Worm (Caenorhabditis elegans) whole organism, L4/young adult: ENCODE results near the gene ccdc-47.

Source experiments
- W03F9.2 ChIP-seq: fragments of 150-350 bp; optimal IDR thresholded peaks from 2 replicates; lab custom pipeline; 2014; ENCODE audit warnings: missing biosample characterization, missing genetic modification characterization
- dao-5 ChIP-seq: sonication (generic microtip); optimal IDR thresholded peaks from 2 replicates; lab custom pipeline; 2016; ENCODE audit warnings: missing genotype, missing genetic modification characterization, moderate library complexity, missing compliant biosample characterization
- him-1 ChIP-seq: sonication (generic microtip); optimal IDR thresholded peaks from 2 replicates; lab custom pipeline; 2016; ENCODE audit warnings: missing genotype, missing genetic modification reagents, missing genetic modification characterization, missing compliant biosample characterization

Gene ccdc-47

DNA sequence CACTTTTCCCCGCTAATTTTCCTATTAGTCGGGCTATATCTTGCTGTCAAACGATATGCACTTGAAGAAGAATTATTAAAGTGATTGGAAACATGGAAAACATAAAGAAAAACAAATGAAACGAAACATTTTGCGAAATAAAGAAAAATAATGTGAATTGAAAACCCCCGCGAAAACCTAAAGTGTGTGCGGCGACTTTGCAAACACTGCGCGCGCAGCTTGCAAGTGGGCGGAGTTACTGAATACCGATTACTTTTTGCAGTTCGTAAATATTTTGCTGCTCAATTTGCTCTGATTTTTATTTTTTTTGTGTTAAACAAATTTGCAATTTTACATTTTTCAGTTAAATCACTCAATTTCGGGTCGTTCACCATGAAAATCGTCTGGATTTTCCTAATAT lies at the start of gene ccdc-47:
ccdc-47 (plus strand) TSS at position 344 of the 400 bp plus-strand sequence.
- TF ChIP-seq him-1 (tag; lab: Kevin White, UChicago), result no peak
- no peak for TF ChIP-seq dao-5 (tag; lab: Kevin White, UChicago)
- TF ChIP-seq W03F9.2 (tag; lab: Kevin White, UChicago), result peak; percentile 85

DNA sequence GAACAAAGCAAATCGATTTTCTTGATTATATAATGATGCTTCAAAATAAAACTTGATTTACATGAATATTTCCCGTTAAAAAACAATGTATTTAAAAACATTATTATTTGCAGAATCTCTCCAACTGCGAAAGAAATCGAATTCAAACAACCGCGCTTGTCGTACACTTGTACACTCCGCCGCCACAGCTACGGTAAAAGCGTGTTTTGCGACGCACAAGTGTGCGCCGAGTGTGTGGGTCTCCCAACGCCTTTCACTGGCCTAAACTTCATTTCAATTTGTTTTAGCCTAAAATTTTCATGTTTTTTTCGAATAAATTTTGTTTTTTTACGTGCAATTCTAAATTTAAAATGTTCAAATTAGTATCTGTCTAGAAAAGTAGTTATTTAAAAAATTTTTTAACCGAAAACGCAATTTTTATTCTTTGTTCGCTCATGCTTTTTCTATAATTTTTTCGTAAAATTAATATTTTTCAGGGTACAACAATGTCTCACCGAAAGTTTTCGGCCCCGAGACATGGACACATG lies 49.3 kb upstream of the ccdc-47 start, which contains the start of gene rpl-3:
rpl-3 (plus strand) TSS at position 477 of the 527 bp plus-strand sequence.
- TF ChIP-seq him-1 (tag; lab: Kevin White, UChicago) (peak; percentile 100), dao-5 (tag; lab: Kevin White, UChicago) (peak; percentile 95), W03F9.2 (tag; lab: Kevin White, UChicago) (peak; percentile 99)

DNA sequence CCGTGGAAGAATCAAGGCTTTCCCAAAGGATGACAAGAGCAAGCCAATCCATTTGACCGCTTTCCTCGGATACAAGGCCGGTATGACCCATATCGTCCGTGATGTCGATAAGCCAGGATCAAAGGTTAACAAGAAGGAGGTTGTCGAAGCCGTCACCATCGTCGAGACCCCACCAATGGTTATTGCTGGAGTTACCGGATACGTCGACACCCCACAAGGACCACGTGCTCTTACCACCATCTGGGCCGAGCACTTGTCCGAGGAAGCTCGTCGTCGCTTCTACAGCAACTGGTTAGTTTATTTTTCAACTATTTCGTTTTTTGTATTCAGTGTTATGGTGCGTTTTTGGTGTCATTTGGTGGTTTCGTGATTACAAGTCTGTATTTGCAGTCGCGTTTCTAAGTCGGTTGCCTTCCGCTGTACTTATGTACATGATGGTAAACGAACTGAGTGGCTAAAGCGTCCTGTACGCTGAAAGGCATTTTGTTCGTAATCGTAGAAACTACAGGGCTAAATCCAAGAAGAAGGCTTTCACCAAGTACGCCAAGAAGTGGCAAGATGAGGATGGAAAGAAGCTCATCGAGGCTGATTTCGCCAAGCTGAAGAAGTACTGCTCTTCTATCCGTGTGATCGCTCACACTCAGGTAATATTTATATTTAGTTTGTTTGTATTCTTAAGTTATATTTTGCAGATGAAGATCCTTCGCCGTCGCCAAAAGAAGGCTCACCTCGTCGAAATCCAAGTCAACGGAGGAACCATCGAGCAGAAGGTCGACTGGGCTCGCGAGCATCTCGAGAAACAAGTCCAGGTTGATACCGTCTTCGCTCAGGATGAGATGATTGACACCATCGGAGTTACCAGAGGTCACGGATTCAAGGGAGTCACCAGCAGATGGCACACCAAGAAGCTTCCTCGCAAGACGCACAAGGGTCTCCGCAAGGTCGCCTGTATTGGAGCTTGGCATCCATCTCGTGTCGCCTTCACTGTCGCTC lies 48.5 kb upstream of the ccdc-47 start:
- no peak for TF ChIP-seq him-1 (tag; lab: Kevin White, UChicago)
- TF ChIP-seq W03F9.2 (tag; lab: Kevin White, UChicago), result no peak
- no peak for TF ChIP-seq dao-5 (tag; lab: Kevin White, UChicago)

DNA sequence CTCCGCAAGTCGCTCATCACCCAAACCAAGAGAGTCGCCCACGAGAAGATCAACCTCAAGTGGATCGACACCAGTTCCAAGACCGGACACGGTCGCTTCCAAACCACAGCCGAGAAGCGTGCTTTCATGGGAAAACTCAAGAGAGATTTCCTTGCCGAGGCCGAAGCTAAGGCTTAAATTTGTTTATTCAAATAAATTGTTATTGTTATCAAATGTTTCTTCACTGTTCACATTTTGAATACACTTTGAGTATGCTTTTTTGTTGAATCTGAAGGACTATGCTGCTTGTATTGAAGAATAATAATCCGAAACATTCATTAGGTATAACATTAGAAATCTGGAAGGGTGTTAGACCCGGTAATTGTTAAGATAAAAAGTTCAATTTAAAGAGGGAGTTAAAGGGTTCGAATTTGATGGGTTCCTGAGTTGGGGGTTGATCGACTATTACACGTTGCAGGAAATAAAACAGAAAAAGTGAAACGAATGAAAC lies 47.4 kb upstream of the ccdc-47 start:
- TF ChIP-seq him-1 (tag; lab: Kevin White, UChicago), result no peak
- TF ChIP-seq W03F9.2 (tag; lab: Kevin White, UChicago), result peak; percentile 66
- TF ChIP-seq dao-5 (tag; lab: Kevin White, UChicago), result peak; percentile 49

DNA sequence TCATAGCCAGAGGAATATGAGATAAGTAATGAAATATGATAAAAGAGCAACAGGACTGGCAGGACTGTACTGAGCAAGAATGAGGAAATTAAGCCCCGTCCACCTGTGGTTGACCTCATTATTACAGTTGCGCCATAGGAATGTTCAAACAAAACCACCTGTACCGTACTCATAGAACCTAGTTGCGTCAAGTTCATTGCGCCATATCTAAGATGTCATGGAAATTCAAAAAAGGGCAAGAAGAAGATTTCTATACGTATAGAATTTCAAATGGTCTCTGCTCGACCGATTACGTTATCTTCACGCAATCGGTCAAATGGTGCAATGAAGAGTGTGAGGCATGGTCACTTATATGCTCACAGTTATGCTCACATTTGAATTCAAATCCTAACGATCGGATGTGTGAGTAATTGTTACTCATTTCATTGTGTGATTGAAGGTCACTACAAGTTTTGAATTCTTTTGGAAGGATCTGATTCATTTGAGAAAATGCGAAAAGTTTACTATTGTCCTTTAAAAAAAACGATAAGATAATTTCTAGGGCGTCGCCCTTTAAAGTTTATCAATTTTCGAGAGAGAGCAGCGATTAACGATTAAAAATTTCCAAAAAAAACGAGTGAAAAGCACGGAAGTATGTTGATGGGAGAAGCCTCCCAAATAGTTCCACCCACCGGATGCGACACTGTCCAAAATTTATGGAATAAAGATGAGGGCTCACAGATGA lies 44.8 kb upstream of the ccdc-47 start:
- TF ChIP-seq dao-5 (tag; lab: Kevin White, UChicago) (no peak), him-1 (tag; lab: Kevin White, UChicago) (no peak), W03F9.2 (tag; lab: Kevin White, UChicago) (no peak)

DNA sequence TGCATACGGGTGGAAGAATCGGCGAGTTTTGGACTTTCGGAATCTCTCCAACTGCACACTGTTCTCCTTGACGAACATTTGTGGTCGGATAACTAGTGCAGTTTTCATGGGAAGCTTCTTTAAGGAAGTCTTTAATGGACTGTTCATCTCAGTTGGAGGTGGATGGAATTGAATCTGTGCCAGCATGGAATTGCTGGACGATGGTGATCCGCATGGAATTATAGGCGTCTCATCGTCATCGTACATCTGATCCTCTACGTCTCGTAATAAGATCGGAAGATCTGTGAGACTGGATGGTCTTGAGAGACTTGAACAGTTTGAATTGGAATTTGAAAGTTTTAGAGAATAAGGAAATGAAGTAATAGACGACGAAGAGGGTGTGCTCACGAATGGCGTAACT lies 43.8 kb upstream of the ccdc-47 start:
- TF ChIP-seq dao-5 (tag; lab: Kevin White, UChicago), result no peak
- no peak for TF ChIP-seq W03F9.2 (tag; lab: Kevin White, UChicago)
- TF ChIP-seq him-1 (tag; lab: Kevin White, UChicago), result no peak

DNA sequence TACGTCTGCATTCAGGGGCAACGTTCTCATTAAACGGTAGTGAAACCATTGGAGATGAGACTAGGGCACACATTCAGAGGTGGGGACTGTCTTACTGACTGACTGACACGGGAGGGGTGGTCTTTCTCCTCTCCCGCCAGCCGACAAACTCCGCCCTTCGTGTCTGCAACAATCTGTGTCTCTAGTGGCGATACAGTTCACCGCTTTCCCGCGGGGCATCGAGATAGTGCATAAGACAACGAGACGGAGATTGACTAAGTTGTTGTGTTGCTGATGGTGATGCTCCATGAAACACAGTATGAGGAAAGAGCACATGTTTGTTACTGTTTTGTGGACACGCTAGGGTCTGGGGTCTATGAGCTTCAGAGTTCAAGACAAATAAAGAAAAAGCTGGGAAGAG lies 43.3 kb upstream of the ccdc-47 start:
- no peak for TF ChIP-seq W03F9.2 (tag; lab: Kevin White, UChicago)

DNA sequence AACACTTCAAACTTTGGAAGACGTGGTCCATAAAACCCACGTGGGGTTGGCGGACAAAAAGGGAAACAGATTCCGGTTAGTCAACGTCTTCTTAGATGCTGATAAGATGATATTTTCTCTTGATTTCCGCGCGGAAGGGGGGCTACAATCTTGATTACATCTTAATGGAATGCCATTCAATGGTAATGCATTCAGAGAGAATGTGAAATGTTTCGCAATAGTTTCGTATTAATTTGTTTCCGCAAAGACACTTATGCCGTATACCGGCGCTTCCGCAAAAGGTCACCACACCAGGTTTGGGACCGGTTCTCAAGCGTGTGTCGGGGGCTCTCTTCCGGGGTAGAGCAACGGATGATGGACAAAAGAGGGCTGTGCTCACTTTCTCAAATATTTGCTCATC lies 42.3 kb upstream of the ccdc-47 start:
- TF ChIP-seq him-1 (tag; lab: Kevin White, UChicago), result no peak
- TF ChIP-seq dao-5 (tag; lab: Kevin White, UChicago), result no peak

DNA sequence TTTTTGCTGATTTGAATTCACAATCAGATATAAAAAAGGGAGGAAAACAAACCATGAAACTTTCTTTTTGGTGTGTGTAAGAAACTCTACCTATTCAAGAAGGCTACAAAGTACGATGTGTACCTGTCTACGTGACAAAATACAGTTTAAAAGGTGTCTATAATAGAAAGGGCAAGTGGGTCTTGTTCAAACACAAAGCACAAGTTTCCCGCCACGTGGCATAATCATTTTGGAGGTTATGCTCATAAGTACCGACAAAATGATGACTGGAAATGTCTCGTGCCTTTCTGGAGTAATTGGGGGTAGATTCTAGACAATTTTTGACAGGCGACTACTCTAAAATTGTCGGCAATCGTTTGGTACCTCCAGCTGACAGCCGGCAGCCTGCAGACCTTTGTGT lies 41.9 kb upstream of the ccdc-47 start:
- TF ChIP-seq him-1 (tag; lab: Kevin White, UChicago), result no peak
- no peak for TF ChIP-seq W03F9.2 (tag; lab: Kevin White, UChicago)
- TF ChIP-seq dao-5 (tag; lab: Kevin White, UChicago), result no peak

DNA sequence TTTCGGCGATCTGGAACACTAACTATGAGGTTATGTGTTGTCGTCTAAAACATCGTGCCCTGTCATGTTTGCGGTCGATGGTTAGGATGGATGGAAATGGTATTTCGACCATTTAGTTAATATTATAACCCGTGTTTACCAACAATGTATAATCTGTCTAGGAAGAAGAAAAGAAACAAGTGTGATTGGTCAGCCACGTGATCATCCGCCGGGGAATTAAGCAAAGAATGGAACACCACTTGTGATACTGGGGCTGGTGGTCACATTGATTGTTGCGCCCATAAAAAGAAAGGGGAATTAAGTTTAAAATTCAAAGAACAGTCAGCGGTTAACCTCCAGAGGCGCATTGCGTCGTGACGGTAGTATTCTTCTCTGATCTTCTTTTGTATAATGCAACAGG lies 41.2 kb upstream of the ccdc-47 start:
- TF ChIP-seq W03F9.2 (tag; lab: Kevin White, UChicago) (no peak), him-1 (tag; lab: Kevin White, UChicago) (no peak), dao-5 (tag; lab: Kevin White, UChicago) (no peak)

DNA sequence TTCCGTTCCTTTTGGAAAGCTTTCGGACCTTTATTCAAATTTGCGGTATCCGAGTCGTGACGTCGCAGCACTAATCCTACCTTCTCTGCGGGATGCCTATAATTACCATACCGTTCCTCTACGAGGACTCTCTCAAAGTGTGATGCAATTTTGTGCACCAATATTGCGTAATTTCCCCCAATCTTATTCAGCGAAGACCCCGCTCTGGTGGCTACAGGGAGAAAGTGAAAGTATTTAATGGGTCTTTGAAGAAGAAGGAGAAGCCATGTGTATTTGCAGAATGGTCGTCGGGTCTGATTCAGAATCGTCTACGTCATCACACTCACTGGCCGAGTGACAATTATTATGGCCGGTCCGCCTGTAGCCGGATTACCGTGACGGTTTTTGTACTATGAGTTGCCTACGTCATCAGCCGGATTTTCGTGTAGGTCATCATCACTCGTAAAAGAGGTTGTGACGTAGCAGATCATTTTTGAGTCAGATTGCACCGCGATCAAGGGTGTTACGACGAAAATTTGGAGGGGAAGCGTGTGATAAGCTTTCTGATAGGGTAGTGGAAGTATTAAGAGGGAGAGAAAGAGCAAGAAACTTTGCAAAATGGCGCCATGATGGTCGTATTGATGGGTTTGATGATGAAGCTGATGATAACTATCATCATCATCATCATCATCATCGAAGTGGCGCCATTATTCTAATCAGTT lies 40.4 kb upstream of the ccdc-47 start:
- no peak for TF ChIP-seq him-1 (tag; lab: Kevin White, UChicago)

DNA sequence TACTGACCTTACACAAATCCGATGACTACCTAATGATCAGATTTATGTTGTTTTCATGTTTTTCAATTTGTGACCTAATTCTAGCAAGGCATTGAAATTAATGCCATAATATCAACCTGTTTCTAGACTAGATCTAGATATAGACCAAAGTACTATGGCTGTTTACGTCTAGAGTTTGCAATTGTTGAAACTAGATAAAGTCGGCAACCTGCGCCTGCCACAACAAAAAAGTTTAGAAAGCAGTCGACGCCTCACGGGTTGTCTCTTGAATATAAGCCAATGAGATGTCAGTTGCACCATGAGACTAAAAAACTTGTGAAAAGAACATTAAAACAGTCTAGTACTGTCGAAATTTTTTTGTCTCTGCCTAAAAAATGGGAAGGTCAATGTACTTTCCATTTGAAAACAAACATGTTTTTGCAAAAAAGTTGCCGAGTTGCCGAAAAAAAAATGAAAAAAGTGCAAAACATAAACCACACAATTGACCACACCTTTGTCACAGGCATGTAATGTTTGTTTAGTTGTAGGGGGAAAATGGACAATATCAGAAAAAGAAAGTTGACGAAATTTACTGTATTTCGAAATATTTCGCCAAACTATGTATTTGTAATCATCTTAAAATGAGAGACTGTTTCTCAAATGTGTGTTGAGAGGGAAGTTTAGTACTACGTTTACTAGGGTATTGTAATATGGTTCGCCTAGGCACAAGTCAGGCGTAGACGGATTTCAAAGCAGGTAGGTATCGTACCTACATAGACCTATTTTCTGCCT lies 37.6 kb upstream of the ccdc-47 start:
- TF ChIP-seq W03F9.2 (tag; lab: Kevin White, UChicago) (no peak), dao-5 (tag; lab: Kevin White, UChicago) (no peak), him-1 (tag; lab: Kevin White, UChicago) (no peak)
